Worm (Caenorhabditis elegans) whole organism, L1 larva: ENCODE measurements around the gene nhr-206.

Experiments used
- C04F5.9 ChIP-seq: sonication (generic microtip); optimal IDR thresholded peaks from 2 replicates; lab custom pipeline; 2016; ENCODE audit warnings: missing genetic modification characterization, missing compliant biosample characterization
- C16A3.4 ChIP-seq: fragments of 150-350 bp; optimal IDR thresholded peaks from 2 replicates; lab custom pipeline; 2014; ENCODE audit warnings: missing biosample characterization, missing genetic modification characterization
- C34B4.2 ChIP-seq: sonication (generic microtip); optimal IDR thresholded peaks from 2 replicates; lab custom pipeline; 2017; ENCODE audit warnings: mild to moderate bottlenecking, missing genetic modification characterization, missing compliant biosample characterization
- F16B12.6 ChIP-seq: fragments of 150-350 bp; optimal IDR thresholded peaks from 2 replicates; lab custom pipeline; 2014; ENCODE audit warnings: missing biosample characterization, missing genetic modification characterization
- Y116A8C.19 ChIP-seq: sonication (generic microtip); optimal IDR thresholded peaks from 2 replicates; lab custom pipeline; 2016; ENCODE audit warnings: missing compliant biosample characterization, missing genetic modification characterization, borderline replicate concordance
- alr-1 ChIP-seq: fragments of 200-800 bp; sonication (Bioruptor generic); optimal IDR thresholded peaks from 2 replicates; lab custom pipeline; 2018; ENCODE audit warnings: borderline replicate concordance, mild to moderate bottlenecking, missing genetic modification characterization, missing compliant biosample characterization
- aly-2 ChIP-seq: fragments of 150-350 bp; optimal IDR thresholded peaks from 2 replicates; lab custom pipeline; 2014; ENCODE audit warnings: missing biosample characterization, missing genetic modification characterization
- blmp-1 ChIP-seq: fragments of 150-350 bp; optimal IDR thresholded peaks from 2 replicates; lab custom pipeline; 2014; ENCODE audit warnings: missing biosample characterization, missing genetic modification characterization
- ceh-90 ChIP-seq: sonication (generic microtip); optimal IDR thresholded peaks from 2 replicates; lab custom pipeline; 2016; ENCODE audit warnings: missing genetic modification characterization, missing compliant biosample characterization
- dpl-1 ChIP-seq, 3 experiments: fragments of 150-350 bp in 2 of 3; sonication (generic microtip) in 1 of 3; optimal IDR thresholded peaks; 2 replicates each; lab custom pipeline; 2014 to 2017; ENCODE audit warnings: missing biosample characterization in 3 of 3, missing genetic modification characterization in 3 of 3, missing genetic modification reagents in 3 of 3
- efl-1 ChIP-seq, 4 experiments: fragments of 150-350 bp; optimal IDR thresholded peaks in 3 of 4; peaks in 1 of 4; 1 replicate in 1 of 4; 2 replicates in 3 of 4; lab custom pipeline; 2014; ENCODE audit warnings: missing biosample characterization in 2 of 4, missing genetic modification characterization in 2 of 4, missing genetic modification reagents in 2 of 4
- egl-13 ChIP-seq: sonication (generic microtip); optimal IDR thresholded peaks from 2 replicates; lab custom pipeline; 2016; ENCODE audit warnings: missing genotype, missing genetic modification reagents, missing genetic modification characterization, missing compliant biosample characterization
- elt-2 ChIP-seq: sonication (generic microtip); optimal IDR thresholded peaks from 2 replicates; lab custom pipeline; 2016; ENCODE audit warnings: missing genetic modification characterization, mild to moderate bottlenecking, inconsistent platforms, missing compliant biosample characterization, missing genetic modification reagents
- elt-3 ChIP-seq, 6 experiments: fragments of 150-350 bp in 1 of 6; sonication (generic microtip); optimal IDR thresholded peaks; 2 replicates each; lab custom pipeline; 2017 to 2018; ENCODE audit warnings: missing biosample characterization in 6 of 6, missing genetic modification characterization in 6 of 6, inconsistent platforms in 1 of 6
- ets-5 ChIP-seq: fragments of 200-800 bp; sonication (Bioruptor generic); IDR thresholded peaks from 2 replicates; pipeline ENCODE4 v1.3.6; 2022; ENCODE audit warnings: missing genetic modification characterization, missing compliant biosample characterization
- fkh-10 ChIP-seq: sonication (generic microtip); optimal IDR thresholded peaks from 2 replicates; lab custom pipeline; 2017; ENCODE audit warnings: missing biosample characterization, missing genetic modification reagents, missing genetic modification characterization
- fkh-4 ChIP-seq: sonication (generic microtip); optimal IDR thresholded peaks from 2 replicates; lab custom pipeline; 2016; ENCODE audit warnings: missing compliant biosample characterization, missing genetic modification characterization, borderline replicate concordance
- grh-1 ChIP-seq: fragments of 200-800 bp; sonication (Bioruptor generic); IDR thresholded peaks from 2 replicates; pipeline ENCODE4 v1.3.6; 2022; ENCODE audit warnings: missing genetic modification reagents, missing genetic modification characterization, missing compliant biosample characterization
- lin-13 ChIP-seq: fragments of 150-350 bp; optimal IDR thresholded peaks from 2 replicates; lab custom pipeline; 2014; ENCODE audit warnings: missing biosample characterization, missing genetic modification reagents, missing genetic modification characterization
- lin-14 ChIP-seq: fragments of 200-800 bp; sonication (Bioruptor generic); optimal IDR thresholded peaks from 2 replicates; lab custom pipeline; 2018; ENCODE audit warnings: mild to moderate bottlenecking, missing genetic modification characterization, moderate library complexity, missing compliant biosample characterization
- lin-35 ChIP-seq, 2 experiments: fragments of 150-350 bp; optimal IDR thresholded peaks; 2 replicates each; lab custom pipeline; 2014; ENCODE audit warnings: missing biosample characterization in 2 of 2, missing genetic modification characterization in 2 of 2, missing genetic modification reagents in 2 of 2
- lin-39 ChIP-seq: fragments of 150-350 bp; optimal IDR thresholded peaks from 2 replicates; lab custom pipeline; 2014; ENCODE audit warnings: missing biosample characterization, missing genetic modification reagents, missing genetic modification characterization
- mdl-1 ChIP-seq, 2 experiments: fragments of 150-350 bp; optimal IDR thresholded peaks; 2 replicates each; lab custom pipeline; 2014 to 2017; ENCODE audit warnings: missing biosample characterization in 2 of 2, missing genetic modification characterization in 2 of 2, inconsistent platforms in 1 of 2
- mef-2 ChIP-seq: fragments of 150-350 bp; optimal IDR thresholded peaks from 2 replicates; lab custom pipeline; 2014; ENCODE audit warnings: missing biosample characterization, missing genetic modification characterization
- mep-1 ChIP-seq: fragments of 150-350 bp; optimal IDR thresholded peaks from 2 replicates; lab custom pipeline; 2014; ENCODE audit warnings: missing biosample characterization, missing genetic modification characterization
- nhr-19 ChIP-seq: fragments of 200-800 bp; sonication (Bioruptor generic); conservative IDR thresholded peaks from 2 replicates; pipeline ENCODE4 v1.3.6; 2022; ENCODE audit warnings: missing genetic modification characterization, missing compliant biosample characterization
- nhr-20 ChIP-seq: sonication (generic microtip); optimal IDR thresholded peaks from 2 replicates; lab custom pipeline; 2016; ENCODE audit warnings: mild to moderate bottlenecking, missing genetic modification characterization, missing compliant biosample characterization
- nhr-71 ChIP-seq: sonication (generic microtip); optimal IDR thresholded peaks from 2 replicates; lab custom pipeline; 2016; ENCODE audit warnings: mild to moderate bottlenecking, missing genetic modification characterization, moderate library complexity, missing compliant biosample characterization
- nhr-84 ChIP-seq: sonication (generic microtip); optimal IDR thresholded peaks from 2 replicates; lab custom pipeline; 2017; ENCODE audit warnings: missing biosample characterization, missing genetic modification characterization
- nhr-85 ChIP-seq: sonication (generic microtip); peaks from one replicate; lab custom pipeline; 2016; ENCODE audit warnings: missing genetic modification characterization, inconsistent platforms, missing compliant biosample characterization
- pax-3 ChIP-seq: fragments of 200-800 bp; sonication (Bioruptor generic); optimal IDR thresholded peaks from 2 replicates; lab custom pipeline; 2018; ENCODE audit warnings: mild to moderate bottlenecking, missing genetic modification characterization, moderate library complexity, missing compliant biosample characterization
- rnt-1 ChIP-seq: sonication (generic microtip); optimal IDR thresholded peaks from 2 replicates; lab custom pipeline; 2016; ENCODE audit warnings: mild to moderate bottlenecking, missing genetic modification characterization, moderate library complexity, missing compliant biosample characterization
- snu-23 ChIP-seq: sonication (generic microtip); optimal IDR thresholded peaks from 2 replicates; lab custom pipeline; 2016; ENCODE audit warnings: missing genetic modification characterization, missing compliant biosample characterization
- sptf-1 ChIP-seq: fragments of 150-350 bp; optimal IDR thresholded peaks from 2 replicates; lab custom pipeline; 2014; ENCODE audit warnings: missing biosample characterization, missing genetic modification characterization
- sup-37 ChIP-seq: fragments of 200-800 bp; sonication (Bioruptor generic); optimal IDR thresholded peaks from 2 replicates; lab custom pipeline; 2018; ENCODE audit warnings: mild to moderate bottlenecking, missing genetic modification characterization, missing compliant biosample characterization
- tlp-1 ChIP-seq: fragments of 150-350 bp; optimal IDR thresholded peaks from 2 replicates; lab custom pipeline; 2014; ENCODE audit warnings: missing biosample characterization, missing genetic modification characterization
- unc-130 ChIP-seq: fragments of 150-350 bp; optimal IDR thresholded peaks from 2 replicates; lab custom pipeline; 2017; ENCODE audit warnings: missing biosample characterization, missing genetic modification characterization, inconsistent platforms
- unc-62 ChIP-seq: fragments of 150-350 bp; optimal IDR thresholded peaks from 2 replicates; lab custom pipeline; 2014; ENCODE audit warnings: missing biosample characterization, missing genetic modification reagents, missing genetic modification characterization
- unc-86 ChIP-seq: sonication (generic microtip); optimal IDR thresholded peaks from 2 replicates; lab custom pipeline; 2016; ENCODE audit warnings: missing genetic modification characterization, missing compliant biosample characterization
- unc-98 ChIP-seq: fragments of 200-800 bp; sonication (Bioruptor generic); IDR thresholded peaks from 2 replicates; pipeline ENCODE4 v1.3.6; 2022; ENCODE audit warnings: missing genetic modification characterization, missing compliant biosample characterization
- ztf-11 ChIP-seq, 2 experiments: sonication (generic microtip); optimal IDR thresholded peaks; 2 replicates each; lab custom pipeline; 2016 to 2017; ENCODE audit warnings: missing genetic modification characterization in 2 of 2, missing biosample characterization in 1 of 2, missing compliant biosample characterization in 1 of 2

The nhr-206 gene

DNA sequence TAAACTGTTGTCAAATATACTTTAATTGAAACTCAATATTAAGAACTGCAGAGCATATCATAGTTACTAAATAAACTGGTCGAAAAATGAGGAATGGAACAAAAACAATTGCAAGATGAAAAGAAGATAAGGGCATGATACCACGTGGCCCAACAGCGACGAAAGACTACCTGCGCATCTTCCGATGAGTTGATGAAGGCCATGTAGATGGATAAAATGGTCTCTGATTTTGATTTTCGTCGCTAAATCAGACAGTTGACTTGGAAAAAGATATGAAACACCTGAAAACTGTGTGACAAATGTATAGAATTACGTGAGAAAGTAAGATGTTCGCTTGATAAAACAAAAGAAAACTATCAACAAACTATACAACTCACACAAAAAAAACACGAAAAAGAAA is 20.3 kb upstream of the nhr-206 start:
- TF ChIP-seq lin-39 (tag; lab: Kevin White, UChicago) (no peak), unc-98 (no peak), nhr-84 (tag; lab: Kevin White, UChicago) (no peak), mep-1 (tag; lab: Kevin White, UChicago) (peak; percentile 46), nhr-19 (GFP tag; lab: Robert Waterston, UW) (peak; percentile 17; the same call in 1 of the 2 replicates), alr-1 (tag; lab: Kevin White, UChicago) (no peak), mef-2 (tag; lab: Kevin White, UChicago) (no peak), unc-86 (tag; lab: Kevin White, UChicago) (no peak), unc-130 (peak; percentile 35), unc-62 (no peak), egl-13 (tag; lab: Kevin White, UChicago) (no peak), mdl-1 (tag; optimal IDR thresholded peaks at IDR 0.05; lab: Kevin White, UChicago) (peak in 1 of 2 experiments; percentile 79), nhr-85 (tag; lab: Kevin White, UChicago) (peak; percentile 94), C34B4.2 (tag; lab: Kevin White, UChicago) (no peak), sptf-1 (tag; lab: Kevin White, UChicago) (no peak), fkh-4 (no peak), C16A3.4 (peak; percentile 16), elt-3 (tag; optimal IDR thresholded peaks at IDR 0.05; lab: Kevin White, UChicago) (peak in 4 of 6 experiments; percentile 41 to 93 (median 89)), F16B12.6 (tag; lab: Kevin White, UChicago) (no peak), rnt-1 (no peak), blmp-1 (tag; lab: Kevin White, UChicago) (peak; percentile 72), nhr-20 (tag; lab: Kevin White, UChicago) (peak; percentile 79), lin-35 (GFP tag; optimal IDR thresholded peaks at IDR 0.05; lab: Kevin White, UChicago) (peak in 1 of 2 experiments; percentile 38), aly-2 (no peak), lin-13 (GFP tag; lab: Kevin White, UChicago) (no peak), ets-5 (GFP tag; lab: Robert Waterston, UW) (no peak), lin-14 (GFP tag; lab: Kevin White, UChicago) (peak; percentile 81), efl-1 (optimal IDR thresholded peaks at IDR 0.05; lab: Kevin White, UChicago) (no peak), efl-1 (GFP tag; optimal IDR thresholded peaks at IDR 0.05 in 1 of 2; lab: Kevin White, UChicago) (no peak), nhr-71 (tag; lab: Kevin White, UChicago) (peak; percentile 59), sup-37 (GFP tag; lab: Kevin White, UChicago) (no peak), tlp-1 (tag; lab: Kevin White, UChicago) (no peak), Y116A8C.19 (tag; lab: Kevin White, UChicago) (no peak), pax-3 (tag; lab: Kevin White, UChicago) (no peak), grh-1 (GFP tag; lab: Robert Waterston, UW) (no peak), snu-23 (GFP tag; lab: Kevin White, UChicago) (peak; percentile 66), ceh-90 (tag; lab: Kevin White, UChicago) (no peak), dpl-1 (GFP tag; optimal IDR thresholded peaks at IDR 0.05; lab: Kevin White, UChicago) (no peak), ztf-11 (tag; optimal IDR thresholded peaks at IDR 0.05; lab: Kevin White, UChicago) (no peak)

DNA sequence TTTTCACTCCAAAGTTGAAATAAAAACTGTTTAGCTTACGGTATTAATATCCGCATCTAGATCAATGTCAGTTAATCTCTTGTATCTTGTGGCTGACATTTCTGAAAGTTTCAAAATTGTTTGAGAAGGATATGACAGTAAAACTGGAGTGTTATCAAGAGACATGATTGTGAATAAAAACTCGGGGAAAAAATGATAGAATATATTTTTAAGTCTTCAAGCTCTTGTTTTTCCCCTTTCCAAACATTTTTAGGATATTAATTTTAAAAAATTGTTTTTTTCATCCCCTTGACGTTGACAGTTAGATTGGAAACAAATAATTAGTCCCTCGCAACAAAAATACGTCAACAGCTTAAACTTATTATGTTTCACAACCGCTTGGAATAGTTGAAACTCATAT is 16.9 kb upstream of the nhr-206 start, which contains the start of gene R07B7.6:
Gene R07B7.6 (minus strand): TSS at position 101 of the 400 bp plus-strand sequence.
- TF ChIP-seq tlp-1 (tag; lab: Kevin White, UChicago) (no peak), C04F5.9 (tag; lab: Kevin White, UChicago) (no peak)
- TF ChIP-seq, all 84 proteins: peak for 0

DNA sequence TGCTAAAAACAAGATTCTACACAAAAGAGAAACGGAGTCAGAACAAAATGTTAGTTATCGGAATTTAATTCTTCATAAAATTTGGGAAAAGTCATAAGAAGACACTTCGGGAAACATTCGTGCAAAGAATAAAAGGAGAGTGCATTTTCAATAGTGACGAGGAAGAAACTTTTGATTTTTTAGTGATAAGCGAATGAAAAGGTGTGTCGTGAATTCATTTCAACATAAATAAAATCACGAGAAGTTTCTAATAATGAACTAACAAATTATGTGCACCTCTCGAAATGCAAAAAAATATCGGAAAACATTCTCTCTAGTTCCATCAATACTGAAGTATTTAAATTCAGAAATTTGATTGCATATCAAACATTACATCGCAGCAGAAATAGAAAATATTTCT is 15.8 kb upstream of the nhr-206 start:
- TF ChIP-seq fkh-10 (no peak), efl-1 (optimal IDR thresholded peaks at IDR 0.05; lab: Kevin White, UChicago) (no peak), efl-1 (GFP tag; optimal IDR thresholded peaks at IDR 0.05 in 1 of 2; lab: Kevin White, UChicago) (peak in 1 of 2 experiments; percentile 45), elt-2 (tag; lab: Kevin White, UChicago) (peak; percentile 29)
